Fruit fly (Drosophila melanogaster) whole organism, prepupa: Measurements from ENCODE around the gene Grip.

ENCODE experiments used
- CG6792 ChIP-seq: fragments of 200-800 bp; sonication (Bioruptor generic); optimal IDR thresholded peaks from 3 replicates; lab custom pipeline; 2016; ENCODE audit warnings: missing biosample characterization, missing genetic modification characterization
- CG8319 ChIP-seq: fragments of 200-800 bp; sonication (Bioruptor generic); optimal IDR thresholded peaks from 3 replicates; lab custom pipeline; 2016; ENCODE audit warnings: missing biosample characterization, missing genetic modification characterization
- OdsH ChIP-seq: fragments of 200-800 bp; sonication (Bioruptor generic); optimal IDR thresholded peaks from 3 replicates; lab custom pipeline; 2016; ENCODE audit warnings: missing biosample characterization, missing genetic modification characterization
- spab ChIP-seq: fragments of 200-800 bp; sonication (Bioruptor generic); optimal IDR thresholded peaks from 2 replicates; lab custom pipeline; 2017; ENCODE audit warnings: missing biosample characterization, mild to moderate bottlenecking, missing genetic modification characterization, missing genetic modification reagents

DNA sequence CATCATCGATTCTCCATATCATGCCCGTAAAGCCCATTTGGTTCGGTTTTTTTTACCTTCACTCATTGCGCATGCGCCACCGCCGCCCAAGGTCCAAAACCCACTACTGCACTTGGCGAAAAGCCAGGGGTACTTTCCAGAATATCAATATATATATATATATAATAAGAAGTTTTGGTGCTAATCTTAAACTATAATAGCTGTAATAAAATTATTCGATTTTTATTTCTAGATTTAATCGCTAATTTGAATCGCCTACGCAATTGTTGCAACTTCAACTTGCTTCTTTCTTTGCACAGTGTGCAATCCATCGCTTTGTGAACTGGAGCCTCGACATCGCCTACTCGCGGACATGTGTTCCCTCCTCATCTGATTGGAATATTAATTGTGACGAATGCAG is 37.8 kb downstream of the Grip start:
- peak; percentile 2 for TF ChIP-seq CG6792 (GFP tag; lab: Kevin White, UChicago)
- TF ChIP-seq CG8319, result no peak
- peak; percentile 39 for TF ChIP-seq OdsH (GFP tag; lab: Kevin White, UChicago)
- TF ChIP-seq spab (GFP tag; lab: Kevin White, UChicago), result peak; percentile 44
